Worm (Caenorhabditis elegans) whole organism, early embryonic: Measurements from ENCODE around the gene Y54G11A.14.

Experiments used
- ama-1 ChIP-seq: fragments of 150-350 bp; optimal IDR thresholded peaks from 2 replicates; lab custom pipeline; 2014
- ceh-13 ChIP-seq: fragments of 200-800 bp; sonication (Bioruptor generic); optimal IDR thresholded peaks from 2 replicates; lab custom pipeline; 2018; ENCODE audit warnings: mild to moderate bottlenecking, missing genetic modification characterization, missing compliant biosample characterization
- ets-7 ChIP-seq: sonication (generic microtip); optimal IDR thresholded peaks from 2 replicates; lab custom pipeline; 2016; ENCODE audit warnings: missing genotype, missing genetic modification characterization, missing compliant biosample characterization
- flt-1 ChIP-seq: fragments of 200-800 bp; sonication (Bioruptor generic); IDR thresholded peaks from 2 replicates; pipeline ENCODE4 v1.3.6; 2022; ENCODE audit warnings: missing genetic modification characterization, missing compliant biosample characterization
- hmg-4 ChIP-seq: fragments of 200-800 bp; sonication (Bioruptor generic); optimal IDR thresholded peaks from 2 replicates; lab custom pipeline; 2018; ENCODE audit warnings: mild to moderate bottlenecking, missing genetic modification characterization, missing compliant biosample characterization
- tbx-11 ChIP-seq: fragments of 200-800 bp; sonication (Bioruptor generic); IDR thresholded peaks from 2 replicates; pipeline ENCODE4 v1.3.6; 2022; ENCODE audit warnings: missing genetic modification characterization, missing compliant biosample characterization
- tbx-37 ChIP-seq: fragments of 200-800 bp; sonication (Bioruptor generic); conservative IDR thresholded peaks from 2 replicates; pipeline ENCODE4 v1.3.6; 2022; ENCODE audit warnings: missing genetic modification reagents, missing genetic modification characterization, missing compliant biosample characterization
- tra-4 ChIP-seq: sonication (generic microtip); optimal IDR thresholded peaks from 2 replicates; lab custom pipeline; 2017; ENCODE audit warnings: missing genetic modification characterization, missing compliant biosample characterization

- TF ChIP-seq ets-7 (tag; lab: Kevin White, UChicago) (no peak), hmg-4 (GFP tag; lab: Kevin White, UChicago) (no peak), tbx-11 (GFP tag; lab: Robert Waterston, UW) (no peak), ceh-13 (GFP tag; lab: Kevin White, UChicago) (no peak), ama-1 (no peak), tbx-37 (GFP tag; lab: Robert Waterston, UW) (no peak), tra-4 (tag; lab: Kevin White, UChicago) (no peak), flt-1 (GFP tag; lab: Robert Waterston, UW) (no peak)
Measured at ce11 chrII:14310729-14311388, 7.1 kb upstream of the Y54G11A.14 start, which contains the start of gene ctl-3.
